Fruit fly (Drosophila melanogaster): ENCODE results near the gene CG4408.

Gene CG4408

DNA sequence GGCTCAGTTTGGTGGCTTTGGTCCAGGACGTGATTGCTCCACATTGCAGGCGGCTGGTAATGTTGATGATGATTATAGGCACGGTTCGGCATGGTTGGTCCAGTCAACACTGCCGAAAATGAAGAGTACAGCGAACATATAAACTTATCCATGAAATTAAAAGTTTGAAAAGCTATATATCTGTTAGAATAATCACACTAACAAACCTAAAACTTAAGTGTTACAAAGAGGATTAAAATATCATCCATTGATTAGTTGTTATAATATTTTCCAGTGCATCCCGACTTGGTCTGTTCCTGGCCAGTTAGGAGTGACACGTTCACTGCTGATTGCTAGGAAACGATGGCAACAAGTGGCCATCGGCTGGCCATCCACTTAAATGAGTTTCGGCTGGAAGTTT is 36.3 kb upstream of the CG4408 start:
- TF ChIP-seq CG12768 (GFP tag; optimal IDR thresholded peaks at IDR 0.05) (no peak), CG11617 (GFP tag; optimal IDR thresholded peaks at IDR 0.05) (no peak), pad (GFP tag; optimal IDR thresholded peaks at IDR 0.05) (no peak), ovo (GFP tag; optimal IDR thresholded peaks at IDR 0.05) (no peak)

DNA sequence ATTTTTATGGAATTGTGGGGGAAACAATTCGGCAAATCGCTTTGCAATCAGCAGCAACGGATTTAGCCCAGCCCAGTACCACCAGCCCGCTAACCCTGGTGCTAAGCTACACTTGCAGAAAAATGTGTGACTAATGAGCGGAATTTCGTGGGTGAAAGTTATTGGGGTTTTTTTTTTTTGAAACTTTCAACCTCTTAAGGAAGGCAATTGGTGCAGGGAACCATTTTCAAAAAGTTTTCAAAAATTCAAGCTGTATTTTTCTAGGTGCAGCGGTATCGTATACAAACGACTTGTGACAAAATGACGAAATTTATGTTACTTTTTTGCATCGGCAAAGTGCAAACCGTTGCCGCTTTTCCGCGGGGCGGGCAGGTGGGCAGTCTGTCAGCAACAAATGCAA is 35.6 kb upstream of the CG4408 start:
- TF ChIP-seq CG7045 (GFP tag; optimal IDR thresholded peaks at IDR 0.05): no peak
- TF ChIP-seq CG33017 (tag; optimal IDR thresholded peaks at IDR 0.05): no peak

DNA sequence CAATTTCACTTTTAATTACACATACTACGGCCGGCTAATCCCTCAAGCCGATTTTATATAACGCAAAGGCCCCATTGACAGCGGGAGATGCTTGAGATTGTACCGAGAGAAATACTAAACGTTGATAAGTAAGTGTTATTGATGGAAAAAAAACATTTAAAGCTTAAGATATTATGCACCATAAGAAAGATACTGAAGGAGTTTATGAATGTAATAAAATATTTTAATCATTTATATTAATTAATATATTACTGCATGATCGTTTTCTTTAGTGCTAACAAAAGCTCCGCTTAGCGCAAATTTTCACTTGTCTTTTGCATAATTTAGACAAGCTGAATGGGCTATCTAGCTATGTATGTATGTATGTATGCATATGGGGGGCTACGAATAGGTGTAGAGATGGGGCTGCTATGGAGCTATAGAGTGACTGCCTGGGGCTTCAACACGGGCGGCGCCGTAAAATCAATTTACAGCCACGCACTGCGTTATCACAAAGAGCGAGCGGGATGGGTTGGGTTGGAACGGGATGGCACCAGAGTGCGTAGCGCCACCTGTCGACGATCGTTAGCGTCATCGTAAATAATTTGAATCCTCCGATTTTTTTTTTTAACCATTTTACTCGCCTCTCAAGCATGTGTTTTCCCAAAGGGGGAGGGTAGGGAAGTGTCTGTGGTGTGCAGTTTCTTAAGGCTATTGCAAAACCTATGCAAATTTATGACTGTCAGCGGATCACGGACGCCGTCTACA is 33.3 kb upstream of the CG4408 start:
- TF ChIP-seq CG14711 (tag; optimal IDR thresholded peaks at IDR 0.05) (no peak), toe (GFP tag; optimal IDR thresholded peaks at IDR 0.05) (no peak), cic (GFP tag; optimal IDR thresholded peaks at IDR 0.05) (no peak), bab1 (GFP tag; optimal IDR thresholded peaks at IDR 0.05) (no peak), CG7101 (tag; optimal IDR thresholded peaks at IDR 0.05) (no peak), Mnt (GFP tag; optimal IDR thresholded peaks at IDR 0.05) (no peak), pad (GFP tag; optimal IDR thresholded peaks at IDR 0.05) (no peak), kay (GFP tag; ENCODE audit: borderline replicate concordance) (no peak), CG33017 (tag; optimal IDR thresholded peaks at IDR 0.05) (no peak), CG5204 (GFP tag; optimal IDR thresholded peaks at IDR 0.05) (no peak)

DNA sequence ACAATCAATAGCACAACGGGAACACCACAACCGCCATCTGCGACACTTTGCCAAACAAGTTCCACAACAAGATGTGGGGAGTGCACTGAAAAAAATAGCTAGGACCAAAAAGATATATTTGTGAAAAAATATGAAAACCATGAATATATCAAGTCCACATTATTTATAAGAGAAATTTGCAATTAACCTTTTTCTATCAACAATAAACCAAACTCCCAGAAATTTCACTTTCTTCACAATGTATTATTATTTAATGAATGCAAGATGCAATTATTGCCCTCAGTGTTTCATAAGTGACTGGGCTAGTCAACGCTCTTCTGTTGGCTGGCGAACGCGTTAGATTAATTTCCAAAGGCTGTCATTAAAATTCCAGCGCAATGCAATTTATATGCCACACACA is 32.3 kb upstream of the CG4408 start:
- TF ChIP-seq Clk (GFP tag; optimal IDR thresholded peaks at IDR 0.05): no peak
- no peak for TF ChIP-seq CG7101 (tag; optimal IDR thresholded peaks at IDR 0.05)
- TF ChIP-seq CG14711 (tag; optimal IDR thresholded peaks at IDR 0.05): no peak
- no peak for TF ChIP-seq CG5204 (GFP tag; optimal IDR thresholded peaks at IDR 0.05)
- TF ChIP-seq kay (GFP tag; ENCODE audit: borderline replicate concordance): no peak
- no peak for TF ChIP-seq tj (GFP tag; optimal IDR thresholded peaks at IDR 0.05)
- no peak for TF ChIP-seq CG33017 (tag; optimal IDR thresholded peaks at IDR 0.05)

DNA sequence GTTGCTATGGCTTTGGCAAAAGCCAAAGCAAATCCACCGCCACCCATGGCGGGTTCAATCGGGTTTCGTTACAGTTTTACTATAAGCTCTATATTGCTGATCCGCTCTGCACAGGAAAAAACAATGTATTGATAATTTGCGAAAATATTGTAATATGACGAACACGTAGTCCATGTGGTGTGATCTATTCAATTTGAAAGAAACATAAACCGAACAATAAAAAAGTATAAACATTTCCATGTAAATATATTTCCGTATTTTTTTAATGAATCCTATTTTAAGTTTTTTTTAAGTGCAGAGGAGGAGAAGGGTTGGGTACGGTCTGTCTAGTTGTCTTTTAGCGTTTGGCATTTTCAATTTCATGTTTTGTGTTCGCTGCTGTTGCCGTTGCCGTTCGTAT is 30.1 kb upstream of the CG4408 start:
- TF ChIP-seq CG11617 (GFP tag; optimal IDR thresholded peaks at IDR 0.05): no peak
- no peak for TF ChIP-seq Hr96 (GFP tag; optimal IDR thresholded peaks at IDR 0.05)
- TF ChIP-seq Mnt (GFP tag; optimal IDR thresholded peaks at IDR 0.05): no peak
- no peak for TF ChIP-seq CG7101 (tag; optimal IDR thresholded peaks at IDR 0.05)
- TF ChIP-seq cic (GFP tag; optimal IDR thresholded peaks at IDR 0.05): no peak
- no peak for TF ChIP-seq CG14711 (tag; optimal IDR thresholded peaks at IDR 0.05)
- TF ChIP-seq kay (GFP tag; ENCODE audit: borderline replicate concordance): no peak
- TF ChIP-seq bab1 (GFP tag; optimal IDR thresholded peaks at IDR 0.05): no peak
- no peak for TF ChIP-seq toe (GFP tag; optimal IDR thresholded peaks at IDR 0.05)
- TF ChIP-seq Clk (GFP tag; optimal IDR thresholded peaks at IDR 0.05): no peak
- no peak for TF ChIP-seq pad (GFP tag; optimal IDR thresholded peaks at IDR 0.05)
- TF ChIP-seq CG33017 (tag; optimal IDR thresholded peaks at IDR 0.05): no peak
- TF ChIP-seq CG12768 (GFP tag; optimal IDR thresholded peaks at IDR 0.05): no peak
- TF ChIP-seq tj (GFP tag; optimal IDR thresholded peaks at IDR 0.05): no peak
- no peak for TF ChIP-seq CG7045 (GFP tag; optimal IDR thresholded peaks at IDR 0.05)
- TF ChIP-seq CG1620 (GFP tag; optimal IDR thresholded peaks at IDR 0.05): no peak
- TF ChIP-seq Crg-1 (GFP tag; optimal IDR thresholded peaks at IDR 0.05): no peak

DNA sequence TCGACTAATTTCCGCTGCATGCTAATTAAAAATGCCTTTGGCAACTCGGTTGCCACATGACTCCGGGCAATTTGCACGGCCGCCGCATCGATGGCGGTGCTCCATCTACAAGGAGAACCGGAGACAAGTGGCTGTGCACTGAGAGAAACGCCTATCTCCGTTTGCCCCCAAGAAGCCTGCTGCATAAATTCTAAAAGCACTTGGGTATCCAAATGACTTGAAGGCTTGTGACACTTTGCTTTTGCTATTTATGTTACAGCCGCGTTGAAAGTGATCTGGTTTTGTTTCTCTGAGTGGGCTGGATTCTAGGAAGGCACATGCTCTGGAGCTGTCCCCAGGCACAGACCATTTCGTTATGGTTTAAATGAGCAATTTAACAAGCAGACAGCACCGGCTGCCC is 28.9 kb upstream of the CG4408 start:
- TF ChIP-seq cic (GFP tag; optimal IDR thresholded peaks at IDR 0.05) (no peak), ovo (GFP tag; optimal IDR thresholded peaks at IDR 0.05) (no peak)

DNA sequence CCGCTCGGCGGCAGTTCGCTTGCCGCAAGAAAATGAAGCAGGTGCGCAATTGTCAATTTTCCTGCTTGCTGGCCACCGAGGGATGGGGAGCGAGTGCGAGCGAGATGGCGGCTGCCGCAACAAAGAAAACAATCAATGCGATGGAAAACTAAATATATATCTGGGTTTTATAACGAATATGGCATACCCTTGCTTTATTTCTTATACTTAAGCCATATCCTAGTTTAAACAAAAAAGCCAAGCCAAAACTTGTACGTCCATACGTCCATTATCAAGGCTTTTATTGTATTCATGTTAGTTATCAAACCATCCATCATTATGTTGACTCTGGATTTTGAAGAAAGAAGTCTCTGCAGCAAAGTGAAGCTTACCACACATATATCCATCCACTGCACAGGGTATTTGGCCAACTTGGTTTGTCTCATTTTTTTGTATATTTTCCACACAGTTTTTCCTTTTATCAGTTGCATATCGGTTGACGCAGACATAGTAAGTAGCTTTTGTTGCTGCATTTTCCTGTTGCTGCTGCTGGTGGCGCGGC is 27.5 kb upstream of the CG4408 start:
- TF ChIP-seq cnc (optimal IDR thresholded peaks at IDR 0.05) (no peak), tj (GFP tag; optimal IDR thresholded peaks at IDR 0.05) (no peak), CG5204 (GFP tag; optimal IDR thresholded peaks at IDR 0.05) (no peak), CG11617 (GFP tag; optimal IDR thresholded peaks at IDR 0.05) (no peak), kay (GFP tag; ENCODE audit: borderline replicate concordance) (no peak)

DNA sequence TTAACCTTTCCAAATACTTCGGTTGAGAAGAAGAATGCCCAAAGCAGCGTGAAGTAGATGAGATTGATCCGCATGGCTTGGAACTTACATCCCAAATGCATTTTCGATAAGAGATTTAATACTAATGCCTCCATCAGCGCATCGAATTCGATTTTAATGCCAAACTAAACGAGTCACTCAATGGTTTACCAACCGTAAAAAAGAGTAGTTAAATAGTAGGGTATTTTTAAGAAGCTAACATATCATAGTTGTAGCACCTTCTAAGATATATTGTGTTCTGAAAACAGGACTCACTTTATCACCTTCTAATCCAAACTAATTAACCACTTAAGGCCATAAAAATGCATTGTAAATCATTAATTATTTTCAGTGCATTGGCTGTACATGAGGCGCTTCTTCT is 25.4 kb upstream of the CG4408 start, which contains the start of gene CG31515:
Gene CG31515 (minus strand): TSS at position 101 of the 400 bp plus-strand sequence.
- TF ChIP-seq CG12768 (GFP tag; optimal IDR thresholded peaks at IDR 0.05): no peak
- TF ChIP-seq tj (GFP tag; optimal IDR thresholded peaks at IDR 0.05): no peak
- TF ChIP-seq toe (GFP tag; optimal IDR thresholded peaks at IDR 0.05): no peak
- no peak for TF ChIP-seq bab1 (GFP tag; optimal IDR thresholded peaks at IDR 0.05)
- TF ChIP-seq ovo (GFP tag; optimal IDR thresholded peaks at IDR 0.05): no peak
- no peak for TF ChIP-seq Crg-1 (GFP tag; optimal IDR thresholded peaks at IDR 0.05)
- TF ChIP-seq CG5204 (GFP tag; optimal IDR thresholded peaks at IDR 0.05): no peak
- no peak for TF ChIP-seq CG7101 (tag; optimal IDR thresholded peaks at IDR 0.05)
- TF ChIP-seq kay (GFP tag; ENCODE audit: borderline replicate concordance): no peak
- no peak for TF ChIP-seq cic (GFP tag; optimal IDR thresholded peaks at IDR 0.05)
- TF ChIP-seq CG33017 (tag; optimal IDR thresholded peaks at IDR 0.05): no peak
- no peak for TF ChIP-seq Clk (GFP tag; optimal IDR thresholded peaks at IDR 0.05)
- TF ChIP-seq pad (GFP tag; optimal IDR thresholded peaks at IDR 0.05): no peak
- no peak for TF ChIP-seq Hr96 (GFP tag; optimal IDR thresholded peaks at IDR 0.05)

Measured in whole organism, adult.